Fruit fly (Drosophila melanogaster): Measurements from ENCODE around the gene eIF4E3.

eIF4E3 gene

dm6 chr3L:8191042-8191613, 37.9 kb upstream of the eIF4E3 start, which contains the start of gene MED24 (continued):
- TF ChIP-seq hkb (optimal IDR thresholded peaks at IDR 0.05) = no peak
- TF ChIP-seq hkb (GFP tag; IDR thresholded peaks at IDR 0.05) = no peak
- TF ChIP-seq Lim3 (GFP tag; IDR thresholded peaks at IDR 0.05) = no peak
- no peak for TF ChIP-seq CG7271 (tag; optimal IDR thresholded peaks at IDR 0.05)
- no peak for TF ChIP-seq emc (GFP tag; optimal IDR thresholded peaks at IDR 0.05)
- TF ChIP-seq CG32532 (GFP tag; IDR thresholded peaks at IDR 0.05) = no peak
- TF ChIP-seq CG43689 (GFP tag; IDR thresholded peaks at IDR 0.05) = no peak
- TF ChIP-seq Dad (GFP tag; optimal IDR thresholded peaks at IDR 0.05) = no peak
- TF ChIP-seq CG2120 (GFP tag; optimal IDR thresholded peaks at IDR 0.05) = peak; percentile 36
- TF ChIP-seq Abd-B (GFP tag; optimal IDR thresholded peaks at IDR 0.05) = no peak
- TF ChIP-seq CG32772 (GFP tag; IDR thresholded peaks at IDR 0.05) = no peak
- TF ChIP-seq croc (GFP tag; conservative IDR thresholded peaks at IDR 0.05) = no peak
- TF ChIP-seq CG13894 (tag; optimal IDR thresholded peaks at IDR 0.05) = no peak
- no peak for TF ChIP-seq Meics (GFP tag; optimal IDR thresholded peaks at IDR 0.05)
- TF ChIP-seq unc-4 (GFP tag; IDR thresholded peaks at IDR 0.05; ENCODE audit: partially characterized antibody) = no peak
- peak; percentile 46 for TF ChIP-seq CG12659 (GFP tag; optimal IDR thresholded peaks at IDR 0.05)
- TF ChIP-seq Dfd (GFP tag; optimal IDR thresholded peaks at IDR 0.05) = no peak
- no peak for TF ChIP-seq prd (optimal IDR thresholded peaks at IDR 0.05)
- TF ChIP-seq prd (GFP tag; IDR thresholded peaks at IDR 0.05) = no peak
- TF ChIP-seq Vsx1 (GFP tag; optimal IDR thresholded peaks at IDR 0.05) = no peak
- TF ChIP-seq unpg (GFP tag; optimal IDR thresholded peaks at IDR 0.05) = no peak
- no peak for TF ChIP-seq ash1 (GFP tag; optimal IDR thresholded peaks at IDR 0.05)
- peak; percentile 28 for TF ChIP-seq zen (tag; optimal IDR thresholded peaks at IDR 0.05)
- no peak for TF ChIP-seq CG8359 (GFP tag; optimal IDR thresholded peaks at IDR 0.05; ENCODE audit: borderline replicate concordance)
- TF ChIP-seq CG14667 (GFP tag; IDR thresholded peaks at IDR 0.05) = no peak
- no peak for TF ChIP-seq wor (GFP tag; IDR thresholded peaks at IDR 0.05)
- TF ChIP-seq CG4707 (GFP tag; optimal IDR thresholded peaks at IDR 0.05) = no peak
- no peak for TF ChIP-seq org-1 (GFP tag; optimal IDR thresholded peaks at IDR 0.05)
- no peak for TF ChIP-seq H2.0 (GFP tag; IDR thresholded peaks at IDR 0.05)
- TF ChIP-seq CG12769 (tag; optimal IDR thresholded peaks at IDR 0.05) = no peak
- TF ChIP-seq CG1832 (GFP tag; optimal IDR thresholded peaks at IDR 0.05) = no peak
- TF ChIP-seq ab (GFP tag; optimal IDR thresholded peaks at IDR 0.05) = no peak
- no peak for TF ChIP-seq CG11085 (GFP tag; IDR thresholded peaks at IDR 0.05)
- no peak for TF ChIP-seq gcm2 (GFP tag; optimal IDR thresholded peaks at IDR 0.05)
- no peak for TF ChIP-seq ems (GFP tag; optimal IDR thresholded peaks at IDR 0.05)
- no peak for TF ChIP-seq CHES-1-like (GFP tag; optimal IDR thresholded peaks at IDR 0.05)
- TF ChIP-seq HLHmδ (GFP tag; optimal IDR thresholded peaks at IDR 0.05) = no peak
- TF ChIP-seq eyg (GFP tag; optimal IDR thresholded peaks at IDR 0.05) = no peak
- TF ChIP-seq CG17829 (tag; optimal IDR thresholded peaks at IDR 0.05) = no peak
- peak; percentile 71 for TF ChIP-seq gfzf (GFP tag; optimal IDR thresholded peaks at IDR 0.05)
- no peak for TF ChIP-seq HLH54F (GFP tag; optimal IDR thresholded peaks at IDR 0.05)
- no peak for TF ChIP-seq Bteb2 (GFP tag; optimal IDR thresholded peaks at IDR 0.05)
- TF ChIP-seq lola (GFP tag; optimal IDR thresholded peaks at IDR 0.05) = no peak
- TF ChIP-seq CG1792 (GFP tag; optimal IDR thresholded peaks at IDR 0.05) = no peak
- no peak for TF ChIP-seq CG3407 (GFP tag; optimal IDR thresholded peaks at IDR 0.05)
- no peak for TF ChIP-seq tin (GFP tag; optimal IDR thresholded peaks at IDR 0.05)
- TF ChIP-seq Six4 (GFP tag; optimal IDR thresholded peaks at IDR 0.05) = no peak
- no peak for TF ChIP-seq slbo (GFP tag; IDR thresholded peaks at IDR 0.05)
- no peak for TF ChIP-seq Hmr (GFP tag; optimal IDR thresholded peaks at IDR 0.05)
- TF ChIP-seq lbe (GFP tag; optimal IDR thresholded peaks at IDR 0.05) = peak; percentile 15
- no peak for TF ChIP-seq lab (GFP tag; optimal IDR thresholded peaks at IDR 0.05)
- TF ChIP-seq danr (GFP tag; IDR thresholded peaks at IDR 0.05) = no peak
